Worm (Caenorhabditis elegans): Measurements from ENCODE around the gene sbp-1.

ce11 chrIII:11410378-11410777, 32.0 kb downstream of the sbp-1 start, which contains the start of gene twk-31:
- no peak for TF ChIP-seq unc-39 (tag; optimal IDR thresholded peaks at IDR 0.05)
- no peak for TF ChIP-seq tbx-8 (GFP tag; optimal IDR thresholded peaks at IDR 0.05)
- no peak for TF ChIP-seq nhr-28 (tag; optimal IDR thresholded peaks at IDR 0.05)
- TF ChIP-seq mep-1 (tag; optimal IDR thresholded peaks at IDR 0.05), result no peak
- no peak for TF ChIP-seq nhr-237 (tag; optimal IDR thresholded peaks at IDR 0.05)
- no peak for TF ChIP-seq snpc-4 (tag; optimal IDR thresholded peaks at IDR 0.05)
